Worm (Caenorhabditis elegans) whole organism, L1 larva: ENCODE results near the gene str-185.
A peak's percentile ranks its signal among the peaks of the same experiment; 100 is the strongest.

Experiments
- C04F5.9 ChIP-seq: sonication (generic microtip); optimal IDR thresholded peaks from 2 replicates; lab custom pipeline; 2016; ENCODE audit warnings: missing genetic modification characterization, missing compliant biosample characterization
- C34B4.2 ChIP-seq: sonication (generic microtip); optimal IDR thresholded peaks from 2 replicates; lab custom pipeline; 2017; ENCODE audit warnings: mild to moderate bottlenecking, missing genetic modification characterization, missing compliant biosample characterization
- Y116A8C.19 ChIP-seq: sonication (generic microtip); optimal IDR thresholded peaks from 2 replicates; lab custom pipeline; 2016; ENCODE audit warnings: missing compliant biosample characterization, missing genetic modification characterization, borderline replicate concordance
- aha-1 ChIP-seq: fragments of 150-350 bp; optimal IDR thresholded peaks from 2 replicates; lab custom pipeline; 2014; ENCODE audit warnings: missing biosample characterization, missing genetic modification characterization
- alr-1 ChIP-seq: fragments of 200-800 bp; sonication (Bioruptor generic); optimal IDR thresholded peaks from 2 replicates; lab custom pipeline; 2018; ENCODE audit warnings: borderline replicate concordance, mild to moderate bottlenecking, missing genetic modification characterization, missing compliant biosample characterization
- aly-2 ChIP-seq: fragments of 150-350 bp; optimal IDR thresholded peaks from 2 replicates; lab custom pipeline; 2014; ENCODE audit warnings: missing biosample characterization, missing genetic modification characterization
- blmp-1 ChIP-seq: fragments of 150-350 bp; optimal IDR thresholded peaks from 2 replicates; lab custom pipeline; 2014; ENCODE audit warnings: missing biosample characterization, missing genetic modification characterization
- ceh-88 ChIP-seq: fragments of 200-800 bp; sonication (Bioruptor generic); IDR thresholded peaks from 2 replicates; pipeline ENCODE4 v1.3.6; 2022; ENCODE audit warnings: missing genetic modification characterization, missing compliant biosample characterization
- ceh-90 ChIP-seq: sonication (generic microtip); optimal IDR thresholded peaks from 2 replicates; lab custom pipeline; 2016; ENCODE audit warnings: missing genetic modification characterization, missing compliant biosample characterization
- ces-1 ChIP-seq: fragments of 150-350 bp; optimal IDR thresholded peaks from 2 replicates; lab custom pipeline; 2014; ENCODE audit warnings: missing biosample characterization, missing genetic modification reagents, missing genetic modification characterization
- dpl-1 ChIP-seq, 3 experiments: fragments of 150-350 bp in 2 of 3; sonication (generic microtip) in 1 of 3; optimal IDR thresholded peaks; 2 replicates each; lab custom pipeline; 2014 to 2017; ENCODE audit warnings: missing biosample characterization in 3 of 3, missing genetic modification characterization in 3 of 3, missing genetic modification reagents in 3 of 3
- dsc-1 ChIP-seq: sonication (generic microtip); optimal IDR thresholded peaks from 2 replicates; lab custom pipeline; 2016; ENCODE audit warnings: mild to moderate bottlenecking, missing genetic modification characterization, missing compliant biosample characterization
- efl-1 ChIP-seq, 4 experiments: fragments of 150-350 bp; optimal IDR thresholded peaks in 3 of 4; peaks in 1 of 4; 1 replicate in 1 of 4; 2 replicates in 3 of 4; lab custom pipeline; 2014; ENCODE audit warnings: missing biosample characterization in 2 of 4, missing genetic modification characterization in 2 of 4, missing genetic modification reagents in 2 of 4
- egl-13 ChIP-seq: sonication (generic microtip); optimal IDR thresholded peaks from 2 replicates; lab custom pipeline; 2016; ENCODE audit warnings: missing genotype, missing genetic modification reagents, missing genetic modification characterization, missing compliant biosample characterization
- fkh-8 ChIP-seq: sonication (generic microtip); optimal IDR thresholded peaks from 2 replicates; lab custom pipeline; 2016; ENCODE audit warnings: mild to moderate bottlenecking, missing genetic modification characterization, missing compliant biosample characterization
- grh-1 ChIP-seq: fragments of 200-800 bp; sonication (Bioruptor generic); IDR thresholded peaks from 2 replicates; pipeline ENCODE4 v1.3.6; 2022; ENCODE audit warnings: missing genetic modification reagents, missing genetic modification characterization, missing compliant biosample characterization
- hpl-2 ChIP-seq: fragments of 150-350 bp; optimal IDR thresholded peaks from 2 replicates; lab custom pipeline; 2014; ENCODE audit warnings: missing biosample characterization, missing genetic modification reagents, missing genetic modification characterization
- irx-1 ChIP-seq: sonication (generic microtip); optimal IDR thresholded peaks from 2 replicates; lab custom pipeline; 2016; ENCODE audit warnings: missing genetic modification characterization, missing compliant biosample characterization
- lin-14 ChIP-seq: fragments of 200-800 bp; sonication (Bioruptor generic); optimal IDR thresholded peaks from 2 replicates; lab custom pipeline; 2018; ENCODE audit warnings: mild to moderate bottlenecking, missing genetic modification characterization, moderate library complexity, missing compliant biosample characterization
- lin-39 ChIP-seq: fragments of 150-350 bp; optimal IDR thresholded peaks from 2 replicates; lab custom pipeline; 2014; ENCODE audit warnings: missing biosample characterization, missing genetic modification reagents, missing genetic modification characterization
- lsy-2 ChIP-seq, 2 experiments: fragments of 150-350 bp; optimal IDR thresholded peaks; 2 replicates each; lab custom pipeline; 2014; ENCODE audit warnings: missing biosample characterization in 2 of 2, missing genetic modification characterization in 2 of 2
- mab-9 ChIP-seq: fragments of 200-800 bp; sonication (Bioruptor generic); IDR thresholded peaks from 2 replicates; pipeline ENCODE4 v1.3.6; 2022; ENCODE audit warnings: missing genetic modification reagents, missing genetic modification characterization, missing compliant biosample characterization
- mef-2 ChIP-seq: fragments of 150-350 bp; optimal IDR thresholded peaks from 2 replicates; lab custom pipeline; 2014; ENCODE audit warnings: missing biosample characterization, missing genetic modification characterization
- mep-1 ChIP-seq: fragments of 150-350 bp; optimal IDR thresholded peaks from 2 replicates; lab custom pipeline; 2014; ENCODE audit warnings: missing biosample characterization, missing genetic modification characterization
- nhr-12 ChIP-seq: sonication (generic microtip); optimal IDR thresholded peaks from 2 replicates; lab custom pipeline; 2017; ENCODE audit warnings: missing biosample characterization, missing genetic modification characterization
- nhr-19 ChIP-seq: fragments of 200-800 bp; sonication (Bioruptor generic); conservative IDR thresholded peaks from 2 replicates; pipeline ENCODE4 v1.3.6; 2022; ENCODE audit warnings: missing genetic modification characterization, missing compliant biosample characterization
- nhr-20 ChIP-seq: sonication (generic microtip); optimal IDR thresholded peaks from 2 replicates; lab custom pipeline; 2016; ENCODE audit warnings: mild to moderate bottlenecking, missing genetic modification characterization, missing compliant biosample characterization
- nhr-47 ChIP-seq: sonication (generic microtip); optimal IDR thresholded peaks from 2 replicates; lab custom pipeline; 2016; ENCODE audit warnings: mild to moderate bottlenecking, missing genetic modification characterization, moderate library complexity, missing compliant biosample characterization
- nhr-71 ChIP-seq: sonication (generic microtip); optimal IDR thresholded peaks from 2 replicates; lab custom pipeline; 2016; ENCODE audit warnings: mild to moderate bottlenecking, missing genetic modification characterization, moderate library complexity, missing compliant biosample characterization
- nhr-76 ChIP-seq: sonication (generic microtip); optimal IDR thresholded peaks from 2 replicates; lab custom pipeline; 2017; ENCODE audit warnings: missing biosample characterization, missing genetic modification characterization
- nhr-85 ChIP-seq: sonication (generic microtip); peaks from one replicate; lab custom pipeline; 2016; ENCODE audit warnings: missing genetic modification characterization, inconsistent platforms, missing compliant biosample characterization
- nhr-90 ChIP-seq: sonication (generic microtip); optimal IDR thresholded peaks from 2 replicates; lab custom pipeline; 2016; ENCODE audit warnings: mild to moderate bottlenecking, missing genetic modification characterization, missing compliant biosample characterization; ENCODE audit not compliant: poor library complexity
- pax-3 ChIP-seq: fragments of 200-800 bp; sonication (Bioruptor generic); optimal IDR thresholded peaks from 2 replicates; lab custom pipeline; 2018; ENCODE audit warnings: mild to moderate bottlenecking, missing genetic modification characterization, moderate library complexity, missing compliant biosample characterization
- rnt-1 ChIP-seq: sonication (generic microtip); optimal IDR thresholded peaks from 2 replicates; lab custom pipeline; 2016; ENCODE audit warnings: mild to moderate bottlenecking, missing genetic modification characterization, moderate library complexity, missing compliant biosample characterization
- snpc-4 ChIP-seq: fragments of 150-350 bp; optimal IDR thresholded peaks from 2 replicates; lab custom pipeline; 2014; ENCODE audit warnings: missing biosample characterization, missing genetic modification characterization
- snu-23 ChIP-seq: sonication (generic microtip); optimal IDR thresholded peaks from 2 replicates; lab custom pipeline; 2016; ENCODE audit warnings: missing genetic modification characterization, missing compliant biosample characterization
- sup-37 ChIP-seq: fragments of 200-800 bp; sonication (Bioruptor generic); optimal IDR thresholded peaks from 2 replicates; lab custom pipeline; 2018; ENCODE audit warnings: mild to moderate bottlenecking, missing genetic modification characterization, missing compliant biosample characterization
- swsn-7 ChIP-seq: sonication (generic microtip); optimal IDR thresholded peaks from 2 replicates; lab custom pipeline; 2016; ENCODE audit warnings: missing genetic modification characterization, missing compliant biosample characterization
- unc-130 ChIP-seq: fragments of 150-350 bp; optimal IDR thresholded peaks from 2 replicates; lab custom pipeline; 2017; ENCODE audit warnings: missing biosample characterization, missing genetic modification characterization, inconsistent platforms
- unc-62 ChIP-seq: fragments of 150-350 bp; optimal IDR thresholded peaks from 2 replicates; lab custom pipeline; 2014; ENCODE audit warnings: missing biosample characterization, missing genetic modification reagents, missing genetic modification characterization
- unc-86 ChIP-seq: sonication (generic microtip); optimal IDR thresholded peaks from 2 replicates; lab custom pipeline; 2016; ENCODE audit warnings: missing genetic modification characterization, missing compliant biosample characterization
- vab-15 ChIP-seq: sonication (generic microtip); optimal IDR thresholded peaks from 2 replicates; lab custom pipeline; 2017; ENCODE audit warnings: missing genotype, mild to moderate bottlenecking, missing genetic modification characterization, missing compliant biosample characterization
- xbp-1 ChIP-seq: sonication (generic microtip); optimal IDR thresholded peaks from 2 replicates; lab custom pipeline; 2016; ENCODE audit warnings: missing genetic modification characterization, missing compliant biosample characterization
- zip-4 ChIP-seq: fragments of 200-800 bp; sonication (Bioruptor generic); optimal IDR thresholded peaks from 2 replicates; lab custom pipeline; 2018; ENCODE audit warnings: mild to moderate bottlenecking, missing genetic modification characterization, moderate library complexity, missing compliant biosample characterization
- ztf-11 ChIP-seq, 2 experiments: sonication (generic microtip); optimal IDR thresholded peaks; 2 replicates each; lab custom pipeline; 2016 to 2017; ENCODE audit warnings: missing genetic modification characterization in 2 of 2, missing biosample characterization in 1 of 2, missing compliant biosample characterization in 1 of 2
- ztf-4 ChIP-seq: fragments of 150-350 bp; optimal IDR thresholded peaks from 2 replicates; lab custom pipeline; 2014; ENCODE audit warnings: missing biosample characterization, missing genetic modification characterization

str-185 gene

ce11 chrIV:4469770-4470709 is 40.2 kb upstream of the str-185 start (continued):
- no peak for TF ChIP-seq unc-62 (GFP tag; lab: Kevin White, UChicago)
- no peak for TF ChIP-seq aha-1
- TF ChIP-seq unc-130 (tag; lab: Kevin White, UChicago): no peak
- peak; percentile 68 for TF ChIP-seq pax-3 (tag; lab: Kevin White, UChicago)
- peak; percentile 84 for TF ChIP-seq nhr-71 (tag; lab: Kevin White, UChicago)
- TF ChIP-seq dsc-1 (tag; lab: Kevin White, UChicago): no peak
- peak; percentile 30 for TF ChIP-seq xbp-1
- TF ChIP-seq mep-1: peak; percentile 39
- peak; percentile 61 for TF ChIP-seq rnt-1
- TF ChIP-seq ztf-4: peak; percentile 55
- TF ChIP-seq nhr-19 (GFP tag; lab: Robert Waterston, UW): peak; percentile 79
- no peak for TF ChIP-seq C04F5.9 (tag; lab: Kevin White, UChicago)
- TF ChIP-seq C34B4.2 (tag; lab: Kevin White, UChicago): no peak
- no peak for TF ChIP-seq Y116A8C.19
- TF ChIP-seq unc-86 (tag; lab: Kevin White, UChicago): peak; percentile 69
- TF ChIP-seq lsy-2 (tag; optimal IDR thresholded peaks at IDR 0.05; lab: Kevin White, UChicago): peak; percentile 61 to 86
- TF ChIP-seq swsn-7 (tag; lab: Kevin White, UChicago): peak; percentile 64
- TF ChIP-seq ztf-11 (tag; optimal IDR thresholded peaks at IDR 0.05; lab: Kevin White, UChicago): no peak
- no peak for TF ChIP-seq nhr-12 (tag; lab: Kevin White, UChicago)
- TF ChIP-seq ceh-88 (GFP tag; lab: Robert Waterston, UW): peak; percentile 80
- no peak for TF ChIP-seq blmp-1 (tag; lab: Kevin White, UChicago)
- no peak for TF ChIP-seq mab-9 (GFP tag; lab: Robert Waterston, UW)
- peak; percentile 44 for TF ChIP-seq nhr-90 (tag; lab: Kevin White, UChicago)
- TF ChIP-seq snu-23 (GFP tag; lab: Kevin White, UChicago): peak; percentile 78
- peak; percentile 65 for TF ChIP-seq egl-13
- TF ChIP-seq fkh-8: peak; percentile 91
- no peak for TF ChIP-seq ces-1
- no peak for TF ChIP-seq vab-15 (tag; lab: Kevin White, UChicago)
- TF ChIP-seq nhr-20 (tag; lab: Kevin White, UChicago): peak; percentile 72
- TF ChIP-seq nhr-47 (tag; lab: Kevin White, UChicago): peak; percentile 72
- TF ChIP-seq irx-1: peak; percentile 28
- TF ChIP-seq mef-2: peak; percentile 3
- no peak for TF ChIP-seq hpl-2 (GFP tag; lab: Kevin White, UChicago)
- peak; percentile 71 for TF ChIP-seq nhr-85 (tag; lab: Kevin White, UChicago)

ce11 chrIV:4469055-4469454 is 39.3 kb upstream of the str-185 start:
- no peak for TF ChIP-seq zip-4 (GFP tag; lab: Kevin White, UChicago)
- TF ChIP-seq sup-37 (GFP tag; lab: Kevin White, UChicago): no peak
- TF ChIP-seq efl-1 (optimal IDR thresholded peaks at IDR 0.05; lab: Kevin White, UChicago): no peak
- TF ChIP-seq efl-1 (GFP tag; optimal IDR thresholded peaks at IDR 0.05 in 1 of 2; lab: Kevin White, UChicago): peak in 1 of 2 experiments; percentile 86

- TF ChIP-seq fkh-8 (peak; percentile 24), mef-2 (no peak), alr-1 (no peak), ztf-4 (peak; percentile 39), nhr-76 (no peak), nhr-19 (GFP tag; lab: Robert Waterston, UW) (peak; percentile 29), nhr-47 (tag; lab: Kevin White, UChicago) (peak; percentile 33), efl-1 (optimal IDR thresholded peaks at IDR 0.05; lab: Kevin White, UChicago) (peak in 1 of 2 experiments; percentile 17), efl-1 (GFP tag; optimal IDR thresholded peaks at IDR 0.05 in 1 of 2; lab: Kevin White, UChicago) (peak in 1 of 2 experiments; percentile 91), ceh-90 (tag; lab: Kevin White, UChicago) (no peak), nhr-90 (tag; lab: Kevin White, UChicago) (peak; percentile 56), nhr-71 (tag; lab: Kevin White, UChicago) (peak; percentile 56), lin-39 (no peak), grh-1 (no peak), ztf-11 (tag; optimal IDR thresholded peaks at IDR 0.05; lab: Kevin White, UChicago) (peak in 1 of 2 experiments; percentile 11), snpc-4 (tag; lab: Kevin White, UChicago) (no peak), dpl-1 (GFP tag; optimal IDR thresholded peaks at IDR 0.05; lab: Kevin White, UChicago) (no peak), aly-2 (tag; lab: Kevin White, UChicago) (no peak), lin-14 (GFP tag; lab: Kevin White, UChicago) (peak; percentile 38)
Measured at ce11 chrIV:4468046-4468727, 38.4 kb upstream of the str-185 start.
